Worm (Caenorhabditis elegans) whole organism, late embryonic: ENCODE results near the gene txt-6.
"Not testable (repeated sequence)": the region's sequence is repeated elsewhere in the genome, so short reads cannot be mapped to it uniquely, and the experiment has no call there.

ENCODE experiments used
- C08G9.2 ChIP-seq: sonication (generic microtip); optimal IDR thresholded peaks from 2 replicates; lab custom pipeline; 2016; ENCODE audit warnings: mild to moderate bottlenecking, missing genetic modification characterization, moderate library complexity, missing compliant biosample characterization
- Y22D7AL.16 ChIP-seq: sonication (generic microtip); optimal IDR thresholded peaks from 2 replicates; lab custom pipeline; 2016; ENCODE audit warnings: missing genetic modification characterization, missing compliant biosample characterization
- ceh-14 ChIP-seq: sonication (generic microtip); optimal IDR thresholded peaks from 2 replicates; lab custom pipeline; 2016; ENCODE audit warnings: missing genotype, missing genetic modification characterization, missing compliant biosample characterization
- ceh-19 ChIP-seq: fragments of 200-800 bp; sonication (Bioruptor generic); optimal IDR thresholded peaks from 2 replicates; lab custom pipeline; 2018; ENCODE audit warnings: mild to moderate bottlenecking, missing genetic modification characterization, missing compliant biosample characterization
- ceh-24 ChIP-seq: sonication (generic microtip); optimal IDR thresholded peaks from 2 replicates; lab custom pipeline; 2016; ENCODE audit warnings: mild to moderate bottlenecking, missing genetic modification characterization, missing compliant biosample characterization
- che-1 ChIP-seq: sonication (generic microtip); optimal IDR thresholded peaks from 2 replicates; lab custom pipeline; 2016; ENCODE audit warnings: mild to moderate bottlenecking, missing genetic modification characterization, missing compliant biosample characterization
- dve-1 ChIP-seq: sonication (generic microtip); optimal IDR thresholded peaks from 2 replicates; lab custom pipeline; 2017; ENCODE audit warnings: antibody characterized with exemption, mild to moderate bottlenecking, missing genetic modification characterization, missing compliant biosample characterization
- elt-4 ChIP-seq: sonication (generic microtip); optimal IDR thresholded peaks from 2 replicates; lab custom pipeline; 2016; ENCODE audit warnings: missing genetic modification characterization, missing compliant biosample characterization
- eyg-1 ChIP-seq: sonication (generic microtip); optimal IDR thresholded peaks from 2 replicates; lab custom pipeline; 2016; ENCODE audit warnings: missing genotype, missing genetic modification characterization, missing compliant biosample characterization
- fkh-10 ChIP-seq: fragments of 150-350 bp; optimal IDR thresholded peaks from 2 replicates; lab custom pipeline; 2014; ENCODE audit warnings: missing biosample characterization, missing genetic modification reagents, missing genetic modification characterization
- gmeb-2 ChIP-seq: sonication (generic microtip); optimal IDR thresholded peaks from 2 replicates; lab custom pipeline; 2016; ENCODE audit warnings: missing genetic modification characterization, inconsistent platforms, missing compliant biosample characterization
- hlh-13 ChIP-seq: fragments of 200-800 bp; sonication (Bioruptor generic); optimal IDR thresholded peaks from 2 replicates; lab custom pipeline; 2018; ENCODE audit warnings: mild to moderate bottlenecking, missing genetic modification characterization, missing compliant biosample characterization
- hlh-6 ChIP-seq: sonication (generic microtip); optimal IDR thresholded peaks from 2 replicates; lab custom pipeline; 2016; ENCODE audit warnings: missing genotype, missing genetic modification characterization, missing compliant biosample characterization
- madf-2 ChIP-seq: sonication (generic microtip); optimal IDR thresholded peaks from 2 replicates; lab custom pipeline; 2017; ENCODE audit warnings: missing genetic modification characterization, missing compliant biosample characterization
- mec-3 ChIP-seq: sonication (generic microtip); optimal IDR thresholded peaks from 2 replicates; lab custom pipeline; 2016; ENCODE audit warnings: borderline replicate concordance, missing genetic modification characterization, missing compliant biosample characterization
- nfya-1 ChIP-seq: sonication (generic microtip); optimal IDR thresholded peaks from 2 replicates; lab custom pipeline; 2017; ENCODE audit warnings: missing genetic modification characterization, mild to moderate bottlenecking, missing compliant biosample characterization, antibody characterized with exemption, moderate library complexity
- npax-4 ChIP-seq: sonication (generic microtip); optimal IDR thresholded peaks from 2 replicates; lab custom pipeline; 2016; ENCODE audit warnings: missing genetic modification characterization, missing compliant biosample characterization
- odd-2 ChIP-seq: sonication (generic microtip); optimal IDR thresholded peaks from 2 replicates; lab custom pipeline; 2017; ENCODE audit warnings: antibody characterized with exemption, mild to moderate bottlenecking, missing genetic modification characterization, missing compliant biosample characterization
- pag-3 ChIP-seq: sonication (generic microtip); optimal IDR thresholded peaks from 2 replicates; lab custom pipeline; 2016; ENCODE audit warnings: missing compliant biosample characterization, missing genetic modification characterization, borderline replicate concordance
- pqm-1 ChIP-seq: sonication (generic microtip); optimal IDR thresholded peaks from 2 replicates; lab custom pipeline; 2016; ENCODE audit warnings: missing genetic modification characterization, missing compliant biosample characterization
- rnt-1 ChIP-seq: sonication (generic microtip); optimal IDR thresholded peaks from 2 replicates; lab custom pipeline; 2016; ENCODE audit warnings: missing genetic modification characterization, missing compliant biosample characterization
- ttx-3 ChIP-seq: sonication (generic microtip); optimal IDR thresholded peaks from 2 replicates; lab custom pipeline; 2016; ENCODE audit warnings: missing genetic modification reagents, missing genetic modification characterization, missing compliant biosample characterization
- unc-55 ChIP-seq: sonication (generic microtip); optimal IDR thresholded peaks from 2 replicates; lab custom pipeline; 2017; ENCODE audit warnings: missing biosample characterization, missing genetic modification reagents, missing genetic modification characterization
- unc-86 ChIP-seq: sonication (generic microtip); optimal IDR thresholded peaks from 2 replicates; lab custom pipeline; 2016; ENCODE audit warnings: missing genetic modification characterization, missing compliant biosample characterization

The txt-6 gene

DNA sequence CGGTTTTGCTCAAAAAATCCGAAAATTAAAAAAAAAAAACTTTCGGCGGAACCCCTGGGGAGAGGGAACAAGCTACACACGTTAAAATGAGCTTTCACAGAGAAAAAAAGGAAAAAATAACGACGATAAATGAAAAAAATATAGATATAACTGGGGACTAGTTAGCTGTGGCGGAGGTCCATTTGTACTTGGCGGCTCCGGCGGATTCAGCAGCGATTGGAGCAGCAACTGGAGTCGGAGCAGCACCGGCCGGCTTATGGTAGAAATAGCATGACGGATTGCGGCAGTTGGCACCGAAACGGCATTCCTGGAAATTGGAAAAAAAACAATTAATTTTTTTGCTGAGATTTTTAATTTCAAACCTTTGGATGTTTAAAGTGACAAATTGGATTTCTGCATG is 44.2 kb downstream of the txt-6 start:
- TF ChIP-seq ceh-24 (no peak), ceh-19 (no peak), ceh-14 (tag; lab: Kevin White, UChicago) (no peak), odd-2 (no peak), ttx-3 (no peak), fkh-10 (no peak), pqm-1 (tag; lab: Kevin White, UChicago) (no peak), C08G9.2 (no peak), dve-1 (tag; lab: Kevin White, UChicago) (no peak), gmeb-2 (tag; lab: Kevin White, UChicago) (no peak), unc-86 (tag; lab: Kevin White, UChicago) (no peak), eyg-1 (tag; lab: Kevin White, UChicago) (no peak), madf-2 (no peak), che-1 (tag; lab: Kevin White, UChicago) (no peak), rnt-1 (tag; lab: Kevin White, UChicago) (no peak), hlh-6 (tag; lab: Kevin White, UChicago) (no peak), nfya-1 (tag; lab: Kevin White, UChicago) (no peak), hlh-13 (no peak), unc-55 (GFP tag; lab: Kevin White, UChicago) (no peak)

- TF ChIP-seq elt-4 (tag; lab: Kevin White, UChicago); pag-3; mec-3: not testable (repeated sequence)
Measured at ce11 chrV:4560441-4560840, 46.3 kb downstream of the txt-6 start, which contains the start of gene Y61A9LA.4. Y61A9LA.4 (plus strand) TSS chrV:4560741.

DNA sequence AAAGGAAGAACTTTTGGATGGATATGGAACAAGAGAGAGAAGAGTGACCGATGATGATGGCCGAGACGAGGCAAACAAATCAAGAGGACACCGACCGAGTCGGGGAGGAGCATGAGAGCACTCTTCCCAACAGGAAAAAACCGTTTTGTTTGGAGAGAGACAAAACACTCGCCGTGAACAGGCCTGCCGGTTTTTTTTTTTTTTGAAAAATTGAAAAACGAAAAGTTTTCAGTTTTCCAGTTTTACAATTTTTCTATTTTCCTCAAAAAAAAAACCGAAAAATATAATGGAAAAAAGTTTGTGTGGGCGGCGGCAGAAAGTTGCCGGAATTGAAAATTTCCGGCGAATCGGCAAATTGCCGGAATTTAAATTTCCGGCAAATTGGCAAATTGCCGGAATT is 47.0 kb downstream of the txt-6 start, which contains the start of gene Y61A9LA.7:
Gene Y61A9LA.7 (minus strand): TSS at position 101 of the 400 bp plus-strand sequence.
- no peak for TF ChIP-seq npax-4 (tag; lab: Kevin White, UChicago)
- TF ChIP-seq Y22D7AL.16 (tag; lab: Kevin White, UChicago): no peak
- TF ChIP-seq, all 69 proteins: peak for 0
